Fruit fly (Drosophila melanogaster): ENCODE results near the gene CG12637.

dm6 chrX:10657380-10657779 is 15.9 kb downstream of the CG12637 start, which contains the start of gene CG2111:
- TF ChIP-seq CTCF (optimal IDR thresholded peaks at IDR 0.05), result no peak
- TF ChIP-seq CG8478 (optimal IDR thresholded peaks at IDR 0.05), result no peak

Measured in S2 (cell line).